Fruit fly (Drosophila melanogaster): Measurements from ENCODE around the gene CG1368.

DNA sequence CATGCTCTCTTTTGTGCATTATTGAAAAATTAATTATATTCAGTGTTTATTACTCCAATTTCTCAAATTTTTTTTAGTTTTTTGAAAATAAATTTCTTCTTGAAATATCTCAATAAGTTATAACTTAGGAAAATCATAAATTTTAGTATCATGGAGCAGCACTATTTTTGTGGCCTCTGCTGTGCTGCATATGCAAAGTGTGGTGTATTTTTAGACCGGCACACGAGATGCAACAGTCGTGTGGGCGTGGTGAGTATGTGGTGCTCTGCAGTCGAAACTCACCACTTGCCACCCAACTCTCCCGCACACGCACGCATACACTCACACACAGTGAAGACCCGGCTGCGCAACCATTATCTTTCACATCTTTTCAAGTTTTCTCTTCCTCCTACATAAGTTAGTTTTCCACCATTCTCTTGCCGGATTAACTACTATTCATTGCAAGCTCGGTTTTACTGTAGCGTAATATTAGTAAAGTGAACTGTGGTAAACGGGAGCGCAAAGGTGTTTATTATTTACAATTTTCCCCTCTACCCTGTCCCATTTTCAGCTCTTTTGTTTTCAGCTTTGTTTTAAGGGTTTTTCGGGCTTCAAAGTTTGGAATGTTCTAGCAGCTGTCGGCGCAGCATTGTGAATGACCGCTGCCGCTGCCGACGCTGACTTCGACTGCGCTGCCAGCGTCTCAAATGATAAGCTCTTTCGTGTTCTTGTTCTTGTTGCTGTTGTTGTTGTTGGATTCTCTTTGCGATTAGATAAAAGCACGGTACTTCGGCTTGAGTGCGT lies 34.1 kb downstream of the CG1368 start:
- peak; percentile 68 for TF ChIP-seq esn (GFP tag; optimal IDR thresholded peaks at IDR 0.05)
- TF ChIP-seq dsx (GFP tag; optimal IDR thresholded peaks at IDR 0.05; ENCODE audit: poor library complexity, severe bottlenecking), result peak; percentile 61
- TF ChIP-seq Hr4 (GFP tag; optimal IDR thresholded peaks at IDR 0.05), result peak; percentile 73
- no peak; the same call in 1 of the 2 replicates for TF ChIP-seq Gug (GFP tag; IDR thresholded peaks at IDR 0.05)
- TF ChIP-seq CG7368 (GFP tag; optimal IDR thresholded peaks at IDR 0.05), result peak; percentile 54
- peak; percentile 83 for TF ChIP-seq CG15336 (GFP tag; IDR thresholded peaks at IDR 0.05)
- no peak for TF ChIP-seq Ets21C (GFP tag; optimal IDR thresholded peaks at IDR 0.05)
- TF ChIP-seq CG3919 (GFP tag; optimal IDR thresholded peaks at IDR 0.05), result peak; percentile 77
- TF ChIP-seq CG6854 (GFP tag; optimal IDR thresholded peaks at IDR 0.05), result peak; percentile 62
- peak; percentile 79 for TF ChIP-seq net (GFP tag; optimal IDR thresholded peaks at IDR 0.05)
- TF ChIP-seq CG16779 (tag; optimal IDR thresholded peaks at IDR 0.05), result peak; percentile 71
